Fruit fly (Drosophila melanogaster): Measurements from ENCODE around the gene PTPMT1.

Gene PTPMT1

dm6 chr3R:23722680-23723372 lies 35.3 kb upstream of the PTPMT1 start, which contains the start of gene CG10365 (continued):
- 0 out of 3 replicates have a peak, but pooled peaks have one; percentile 19 for TF ChIP-seq otp (GFP tag; IDR thresholded peaks at IDR 0.05)
- peak; percentile 81 for TF ChIP-seq CG3847 (GFP tag; IDR thresholded peaks at IDR 0.05)
- TF ChIP-seq Trl (optimal IDR thresholded peaks at IDR 0.05), result peak; percentile 78 to 89
- no peak for TF ChIP-seq Trl (GFP tag; optimal IDR thresholded peaks at IDR 0.05)
- TF ChIP-seq Sry-δ (GFP tag; optimal IDR thresholded peaks at IDR 0.05), result no peak
- peak in 1 of 2 experiments; percentile 86 for TF ChIP-seq dpn (GFP tag; optimal IDR thresholded peaks at IDR 0.05)
- no peak for TF ChIP-seq tup (GFP tag; optimal IDR thresholded peaks at IDR 0.05)
- TF ChIP-seq bcd (GFP tag; optimal IDR thresholded peaks at IDR 0.05), result peak; percentile 80
- TF ChIP-seq ash1 (GFP tag; optimal IDR thresholded peaks at IDR 0.05), result no peak
- TF ChIP-seq phol (tag; optimal IDR thresholded peaks at IDR 0.05), result peak; percentile 89
- TF ChIP-seq dmrt11E (tag; optimal IDR thresholded peaks at IDR 0.05), result peak; percentile 26
- TF ChIP-seq Lhr (GFP tag; optimal IDR thresholded peaks at IDR 0.05), result no peak
- TF ChIP-seq CG4424 (GFP tag; optimal IDR thresholded peaks at IDR 0.05), result peak; percentile 82
- no peak for TF ChIP-seq CG1647 (GFP tag; optimal IDR thresholded peaks at IDR 0.05)
- TF ChIP-seq ind (GFP tag; optimal IDR thresholded peaks at IDR 0.05), result peak; percentile 81
- no peak for TF ChIP-seq Doc3 (GFP tag; IDR thresholded peaks at IDR 0.05; ENCODE audit: partially characterized antibody)
- TF ChIP-seq CG17829 (tag; optimal IDR thresholded peaks at IDR 0.05), result peak; percentile 58
- TF ChIP-seq lab (GFP tag; optimal IDR thresholded peaks at IDR 0.05), result peak; percentile 92
- peak; percentile 38 for TF ChIP-seq Hsf (GFP tag; optimal IDR thresholded peaks at IDR 0.05)
- no peak for TF ChIP-seq lov (optimal IDR thresholded peaks at IDR 0.05)
- TF ChIP-seq lov (GFP tag; IDR thresholded peaks at IDR 0.05), result no peak
- TF ChIP-seq CrebB (tag; optimal IDR thresholded peaks at IDR 0.05), result peak; percentile 72
- TF ChIP-seq CG17568 (GFP tag; optimal IDR thresholded peaks at IDR 0.05), result peak; percentile 55
- no peak for TF ChIP-seq eyg (GFP tag; optimal IDR thresholded peaks at IDR 0.05)
- TF ChIP-seq so (GFP tag; IDR thresholded peaks at IDR 0.05), result peak; percentile 79
- no peak for TF ChIP-seq Rx (GFP tag; IDR thresholded peaks at IDR 0.05)
- peak; percentile 45 for TF ChIP-seq CG16815 (GFP tag; optimal IDR thresholded peaks at IDR 0.05)
- no peak for TF ChIP-seq CG10274 (GFP tag; optimal IDR thresholded peaks at IDR 0.05)
- TF ChIP-seq ftz-f1 (GFP tag; optimal IDR thresholded peaks at IDR 0.05), result no peak
- peak; percentile 83 for TF ChIP-seq nau (GFP tag; optimal IDR thresholded peaks at IDR 0.05)
- peak; percentile 68 for TF ChIP-seq nom (GFP tag; optimal IDR thresholded peaks at IDR 0.05)
- peak in 1 of 2 experiments; percentile 13 for TF ChIP-seq insv (GFP tag; optimal IDR thresholded peaks at IDR 0.05)
- TF ChIP-seq esg (GFP tag; conservative IDR thresholded peaks at IDR 0.05), result peak; percentile 86
- TF ChIP-seq CG7786 (GFP tag; optimal IDR thresholded peaks at IDR 0.05), result no peak
- peak; percentile 79 for TF ChIP-seq CG18619 (GFP tag; optimal IDR thresholded peaks at IDR 0.05)
- TF ChIP-seq CG16863 (GFP tag; optimal IDR thresholded peaks at IDR 0.05), result no peak
- TF ChIP-seq CG3726 (GFP tag; IDR thresholded peaks at IDR 0.05), result peak; percentile 66; the same call in 1 of the 3 replicates
- peak; percentile 91 for TF ChIP-seq gcm (GFP tag; optimal IDR thresholded peaks at IDR 0.05)
- peak; percentile 36 for TF ChIP-seq sug (tag; optimal IDR thresholded peaks at IDR 0.05)
- peak; percentile 70 for TF ChIP-seq wdn (GFP tag; IDR thresholded peaks at IDR 0.05)
- no peak for TF ChIP-seq da (GFP tag; optimal IDR thresholded peaks at IDR 0.05)
- no peak for TF ChIP-seq sens-2 (GFP tag; IDR thresholded peaks at IDR 0.05)
- TF ChIP-seq nmo (GFP tag; optimal IDR thresholded peaks at IDR 0.05), result peak; percentile 90
- TF ChIP-seq CG16813 (GFP tag; IDR thresholded peaks at IDR 0.05; ENCODE audit: partially characterized antibody), result no peak
- TF ChIP-seq ara (GFP tag; IDR thresholded peaks at IDR 0.05), result no peak
- TF ChIP-seq CG34224 (GFP tag; IDR thresholded peaks at IDR 0.05; ENCODE audit: partially characterized antibody), result no peak
- TF ChIP-seq cad (GFP tag; optimal IDR thresholded peaks at IDR 0.05), result no peak
- TF ChIP-seq NC2β (GFP tag; optimal IDR thresholded peaks at IDR 0.05), result no peak
- no peak for TF ChIP-seq Optix (GFP tag; IDR thresholded peaks at IDR 0.05)
- peak; percentile 62; the same call in 2 of the 3 replicates for TF ChIP-seq C15 (GFP tag; IDR thresholded peaks at IDR 0.05)
